Worm (Caenorhabditis elegans): Measurements from ENCODE around the gene mex-5.

- TF ChIP-seq ama-1 (optimal IDR thresholded peaks at IDR 0.05) = no peak
- no peak for TF ChIP-seq elt-1 (tag; optimal IDR thresholded peaks at IDR 0.05)
- TF ChIP-seq nhr-23 (tag; optimal IDR thresholded peaks at IDR 0.05) = no peak
- TF ChIP-seq snpc-4 (tag; optimal IDR thresholded peaks at IDR 0.05) = no peak
- no peak for TF ChIP-seq skn-1 (tag; optimal IDR thresholded peaks at IDR 0.05)
- no peak for TF ChIP-seq nhr-77 (tag; optimal IDR thresholded peaks at IDR 0.05)
These were observed at the start of gene mex-5, which contains the start of gene rec-8 for ce11 chrIV:13353143-13353773.
